Fruit fly (Drosophila melanogaster): ENCODE results near the gene CG13360.

DNA sequence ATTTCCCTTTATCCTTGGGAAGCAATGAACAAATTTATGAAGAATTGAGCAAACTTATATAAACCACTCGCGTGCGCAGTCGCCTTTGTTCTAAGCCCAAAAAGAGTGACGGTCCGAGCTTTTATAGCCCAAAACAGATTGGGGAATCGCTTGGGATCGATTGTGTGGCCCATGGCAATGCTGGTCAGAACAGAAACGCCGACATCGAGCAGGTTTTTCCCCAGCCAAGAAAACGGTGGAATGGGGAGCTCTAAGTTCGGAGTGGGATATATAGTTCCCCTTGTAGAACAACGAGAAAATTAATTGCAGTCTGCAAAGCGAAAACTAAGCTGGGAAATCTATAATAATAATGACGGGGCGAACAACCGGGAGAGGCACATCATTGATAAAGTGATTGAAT, 38.7 kb downstream of the CG13360 start, which contains the start of gene CG13362:
- TF ChIP-seq EcR (GFP tag; optimal IDR thresholded peaks at IDR 0.05) = no peak
- TF ChIP-seq psq (optimal IDR thresholded peaks at IDR 0.05) = no peak
- no peak for TF ChIP-seq usp (GFP tag; optimal IDR thresholded peaks at IDR 0.05)

All from whole organism.